Fruit fly (Drosophila melanogaster): ENCODE data around the gene CG18178.

CG18178 gene

DNA sequence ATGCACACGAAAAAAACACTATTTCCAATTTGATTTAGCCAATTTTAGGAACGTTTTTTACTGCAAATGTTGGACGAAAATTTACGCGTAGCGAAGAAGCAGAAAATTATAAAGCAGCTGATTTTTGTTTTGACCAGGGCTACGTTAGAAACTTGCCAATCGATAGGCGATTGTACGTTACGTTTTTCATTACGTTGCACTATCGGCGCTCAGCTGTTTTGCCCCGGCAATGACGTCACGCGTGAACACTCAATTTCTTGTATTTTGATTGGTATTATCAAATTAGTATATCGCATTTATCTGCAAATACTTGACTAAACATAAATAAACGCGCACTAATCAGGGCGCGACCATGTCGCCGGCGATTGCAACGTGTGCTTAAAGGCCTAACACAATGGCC lies 40.0 kb downstream of the CG18178 start, which contains the start of the genes fry and CG16717 (continued):
- TF ChIP-seq sqz (GFP tag; optimal IDR thresholded peaks at IDR 0.05) (no peak), C15 (GFP tag; IDR thresholded peaks at IDR 0.05) (no peak), CG17186 (GFP tag; optimal IDR thresholded peaks at IDR 0.05) (no peak), Scr (GFP tag; IDR thresholded peaks at IDR 0.05; ENCODE audit: partially characterized antibody) (peak; percentile 66), az2 (GFP tag; optimal IDR thresholded peaks at IDR 0.05) (no peak), CG7745 (tag; optimal IDR thresholded peaks at IDR 0.05) (peak; percentile 99), Dp (GFP tag; optimal IDR thresholded peaks at IDR 0.05) (peak; percentile 31), Dref (GFP tag; IDR thresholded peaks at IDR 0.05) (peak; percentile 74), stwl (tag; optimal IDR thresholded peaks at IDR 0.05) (peak; percentile 67), tio (GFP tag; optimal IDR thresholded peaks at IDR 0.05) (no peak), CG8478 (optimal IDR thresholded peaks at IDR 0.05) (no peak), Sry-β (GFP tag; optimal IDR thresholded peaks at IDR 0.05) (no peak), CG6854 (GFP tag; optimal IDR thresholded peaks at IDR 0.05) (no peak), sisA (GFP tag; IDR thresholded peaks at IDR 0.05) (no peak), CG13287 (GFP tag; IDR thresholded peaks at IDR 0.05; ENCODE audit: partially characterized antibody) (peak; percentile 82), CG12155 (GFP tag; optimal IDR thresholded peaks at IDR 0.05) (no peak), her (GFP tag; optimal IDR thresholded peaks at IDR 0.05) (no peak), CG30020 (tag; optimal IDR thresholded peaks at IDR 0.05) (no peak), CG5180 (GFP tag; optimal IDR thresholded peaks at IDR 0.05) (no peak), CG31365 (tag; optimal IDR thresholded peaks at IDR 0.05) (no peak), vvl (GFP tag; IDR thresholded peaks at IDR 0.05) (no peak), crp (GFP tag; optimal IDR thresholded peaks at IDR 0.05) (peak; percentile 84 to 99), CG3281 (GFP tag; optimal IDR thresholded peaks at IDR 0.05) (peak; percentile 54), chn (GFP tag; optimal IDR thresholded peaks at IDR 0.05) (no peak), ranshi (GFP tag; IDR thresholded peaks at IDR 0.05) (no peak), danr (GFP tag; IDR thresholded peaks at IDR 0.05) (no peak), phol (tag; optimal IDR thresholded peaks at IDR 0.05) (peak; percentile 21), CG9932 (GFP tag; IDR thresholded peaks at IDR 0.05) (no peak), grau (tag; optimal IDR thresholded peaks at IDR 0.05) (no peak), amos (GFP tag; IDR thresholded peaks at IDR 0.05; ENCODE audit: partially characterized antibody) (peak; percentile 57; the same call in 1 of the 2 replicates), ken (GFP tag; IDR thresholded peaks at IDR 0.05) (no peak), Doc3 (GFP tag; IDR thresholded peaks at IDR 0.05; ENCODE audit: partially characterized antibody) (peak; percentile 69), CG6254 (GFP tag; optimal IDR thresholded peaks at IDR 0.05) (no peak), ttk (GFP tag; IDR thresholded peaks at IDR 0.05) (no peak), CTCF (GFP tag; optimal IDR thresholded peaks at IDR 0.05) (no peak), CG2678 (tag; optimal IDR thresholded peaks at IDR 0.05) (no peak), lilli (GFP tag; optimal IDR thresholded peaks at IDR 0.05) (no peak), NfI (GFP tag; optimal IDR thresholded peaks at IDR 0.05) (no peak), Vsx1 (GFP tag; optimal IDR thresholded peaks at IDR 0.05) (no peak), exex (tag; optimal IDR thresholded peaks at IDR 0.05) (peak; percentile 68), Kr (GFP tag; optimal IDR thresholded peaks at IDR 0.05) (no peak), CG4328 (GFP tag; optimal IDR thresholded peaks at IDR 0.05) (no peak), CG32772 (GFP tag; IDR thresholded peaks at IDR 0.05) (no peak), CG34224 (GFP tag; IDR thresholded peaks at IDR 0.05; ENCODE audit: partially characterized antibody) (peak; percentile 90), BEAF-32 (GFP tag; optimal IDR thresholded peaks at IDR 0.05) (peak; percentile 67), dpn (GFP tag; optimal IDR thresholded peaks at IDR 0.05) (no peak), hbn (GFP tag; IDR thresholded peaks at IDR 0.05; ENCODE audit: partially characterized antibody) (peak; percentile 73), ato (GFP tag; IDR thresholded peaks at IDR 0.05; ENCODE audit: partially characterized antibody) (peak; percentile 36; the same call in 1 of the 2 replicates), Drgx (GFP tag; IDR thresholded peaks at IDR 0.05) (no peak), CG4820 (GFP tag; optimal IDR thresholded peaks at IDR 0.05) (no peak), bbx (GFP tag; IDR thresholded peaks at IDR 0.05; ENCODE audit: partially characterized antibody) (peak; percentile 61; the same call in 1 of the 2 replicates)

All from whole organism, embryonic.